Worm (Caenorhabditis elegans) whole organism, L4 larva: ENCODE measurements around the gene C10C6.13.

Source experiments
- F26F4.8 ChIP-seq: fragments of 200-800 bp; sonication (Bioruptor generic); conservative IDR thresholded peaks from 2 replicates; pipeline ENCODE4 v1.3.6; 2022; ENCODE audit warnings: missing genetic modification characterization, missing compliant biosample characterization
- ama-1 ChIP-seq: fragments of 150-350 bp; optimal IDR thresholded peaks from 2 replicates; lab custom pipeline; 2014; ENCODE audit warnings: inconsistent platforms, mixed read lengths
- ceh-82 ChIP-seq: sonication (generic microtip); optimal IDR thresholded peaks from 2 replicates; lab custom pipeline; 2017; ENCODE audit warnings: missing biosample characterization, missing genetic modification characterization
- daf-12 ChIP-seq: fragments of 150-350 bp; optimal IDR thresholded peaks from 2 replicates; lab custom pipeline; 2014; ENCODE audit warnings: missing biosample characterization, missing genetic modification reagents, missing genetic modification characterization
- dpl-1 ChIP-seq: fragments of 150-350 bp; optimal IDR thresholded peaks from 2 replicates; lab custom pipeline; 2014; ENCODE audit warnings: missing biosample characterization, missing genetic modification reagents, missing genetic modification characterization
- hmg-1.1 ChIP-seq: fragments of 200-800 bp; sonication (Bioruptor generic); IDR thresholded peaks from 2 replicates; pipeline ENCODE4 v1.3.6; 2022; ENCODE audit warnings: missing genetic modification reagents, missing genetic modification characterization, missing compliant biosample characterization
- jun-1 ChIP-seq: fragments of 150-350 bp; optimal IDR thresholded peaks from 2 replicates; lab custom pipeline; 2014; ENCODE audit warnings: missing biosample characterization, missing genetic modification reagents, missing genetic modification characterization
- nhr-10 ChIP-seq: fragments of 150-350 bp; optimal IDR thresholded peaks from 2 replicates; lab custom pipeline; 2014; ENCODE audit warnings: missing biosample characterization, missing genetic modification characterization
- nhr-77 ChIP-seq: fragments of 150-350 bp; optimal IDR thresholded peaks from 2 replicates; lab custom pipeline; 2014; ENCODE audit warnings: missing biosample characterization, missing genetic modification characterization
- pha-4 ChIP-seq, 2 experiments: fragments of 150-350 bp in 1 of 2; fragments of 200-800 bp in 1 of 2; sonication (Bioruptor generic) in 1 of 2; IDR thresholded peaks in 1 of 2; optimal IDR thresholded peaks in 1 of 2; 2 replicates each; pipeline versions ENCODE4 v1.3.6 to Lab custom; 2014 to 2022; ENCODE audit warnings: missing genetic modification characterization in 2 of 2, missing genetic modification reagents in 2 of 2, missing biosample characterization in 1 of 2, missing compliant biosample characterization in 1 of 2

- no peak for TF ChIP-seq pha-4 (GFP tag; IDR thresholded peaks at IDR 0.05; lab: Robert Waterston, UW)
- TF ChIP-seq pha-4 (tag; optimal IDR thresholded peaks at IDR 0.05; lab: Kevin White, UChicago), result no peak
- no peak for TF ChIP-seq nhr-10
- TF ChIP-seq hmg-1.1 (GFP tag; lab: Robert Waterston, UW), result no peak
- TF ChIP-seq ama-1 (lab: Kevin White, UChicago), result no peak
- TF ChIP-seq ceh-82 (tag; lab: Kevin White, UChicago), result no peak
- TF ChIP-seq nhr-77, result no peak
- TF ChIP-seq dpl-1 (GFP tag; lab: Kevin White, UChicago), result no peak
- TF ChIP-seq daf-12 (tag; lab: Kevin White, UChicago), result no peak
- TF ChIP-seq F26F4.8, result no peak
- no peak for TF ChIP-seq jun-1
These were observed 44.1 kb downstream of the C10C6.13 start, which contains the start of gene kin-4 for ce11 chrIV:11425442-11425841.
